Worm (Caenorhabditis elegans) whole organism, late embryonic: ENCODE data around the gene cav-2.

ENCODE experiments used
- C08G9.2 ChIP-seq: sonication (generic microtip); optimal IDR thresholded peaks from 2 replicates; lab custom pipeline; 2016; ENCODE audit warnings: mild to moderate bottlenecking, missing genetic modification characterization, moderate library complexity, missing compliant biosample characterization
- F13H6.1 ChIP-seq: sonication (generic microtip); optimal IDR thresholded peaks from 2 replicates; lab custom pipeline; 2016; ENCODE audit warnings: missing genetic modification characterization, missing compliant biosample characterization
- T23F11.4 ChIP-seq: fragments of 200-800 bp; sonication (Bioruptor generic); optimal IDR thresholded peaks from 2 replicates; lab custom pipeline; 2018; ENCODE audit warnings: mild to moderate bottlenecking, missing genetic modification characterization, missing compliant biosample characterization
- ahr-1 ChIP-seq: sonication (generic microtip); optimal IDR thresholded peaks from 2 replicates; lab custom pipeline; 2016; ENCODE audit warnings: missing genetic modification characterization, missing compliant biosample characterization
- ceh-14 ChIP-seq: sonication (generic microtip); optimal IDR thresholded peaks from 2 replicates; lab custom pipeline; 2016; ENCODE audit warnings: missing genotype, missing genetic modification characterization, missing compliant biosample characterization
- ceh-18 ChIP-seq: sonication (generic microtip); optimal IDR thresholded peaks from 2 replicates; lab custom pipeline; 2016; ENCODE audit warnings: missing genetic modification characterization, missing compliant biosample characterization
- ceh-19 ChIP-seq: fragments of 200-800 bp; sonication (Bioruptor generic); optimal IDR thresholded peaks from 2 replicates; lab custom pipeline; 2018; ENCODE audit warnings: mild to moderate bottlenecking, missing genetic modification characterization, missing compliant biosample characterization
- ceh-2 ChIP-seq: sonication (generic microtip); optimal IDR thresholded peaks from 2 replicates; lab custom pipeline; 2016; ENCODE audit warnings: missing genotype, missing genetic modification characterization, missing compliant biosample characterization
- ceh-24 ChIP-seq: sonication (generic microtip); optimal IDR thresholded peaks from 2 replicates; lab custom pipeline; 2016; ENCODE audit warnings: mild to moderate bottlenecking, missing genetic modification characterization, missing compliant biosample characterization
- ceh-30 ChIP-seq: fragments of 150-350 bp; optimal IDR thresholded peaks from 2 replicates; lab custom pipeline; 2014; ENCODE audit warnings: missing biosample characterization, missing genetic modification characterization
- ceh-31 ChIP-seq: sonication (generic microtip); optimal IDR thresholded peaks from 2 replicates; lab custom pipeline; 2016; ENCODE audit warnings: missing genetic modification characterization, missing compliant biosample characterization
- ceh-34 ChIP-seq: sonication (generic microtip); optimal IDR thresholded peaks from 2 replicates; lab custom pipeline; 2016; ENCODE audit warnings: mild to moderate bottlenecking, missing genetic modification characterization, missing compliant biosample characterization
- ceh-48 ChIP-seq: sonication (generic microtip); optimal IDR thresholded peaks from 2 replicates; lab custom pipeline; 2016; ENCODE audit warnings: missing genetic modification characterization, inconsistent platforms, missing compliant biosample characterization
- ceh-9 ChIP-seq: sonication (generic microtip); optimal IDR thresholded peaks from 2 replicates; lab custom pipeline; 2016; ENCODE audit warnings: mild to moderate bottlenecking, missing genetic modification characterization, inconsistent platforms, missing compliant biosample characterization
- dve-1 ChIP-seq: sonication (generic microtip); optimal IDR thresholded peaks from 2 replicates; lab custom pipeline; 2017; ENCODE audit warnings: antibody characterized with exemption, mild to moderate bottlenecking, missing genetic modification characterization, missing compliant biosample characterization
- elt-2 ChIP-seq: sonication (generic microtip); optimal IDR thresholded peaks from 2 replicates; lab custom pipeline; 2016; ENCODE audit warnings: missing genetic modification reagents, missing genetic modification characterization, missing compliant biosample characterization
- elt-4 ChIP-seq: sonication (generic microtip); optimal IDR thresholded peaks from 2 replicates; lab custom pipeline; 2016; ENCODE audit warnings: missing genetic modification characterization, missing compliant biosample characterization
- ets-4 ChIP-seq: sonication (generic microtip); optimal IDR thresholded peaks from 2 replicates; lab custom pipeline; 2016; ENCODE audit warnings: missing genetic modification characterization, missing compliant biosample characterization
- eyg-1 ChIP-seq: sonication (generic microtip); optimal IDR thresholded peaks from 2 replicates; lab custom pipeline; 2016; ENCODE audit warnings: missing genotype, missing genetic modification characterization, missing compliant biosample characterization
- fax-1 ChIP-seq: sonication (generic microtip); optimal IDR thresholded peaks from 2 replicates; lab custom pipeline; 2016; ENCODE audit warnings: missing genotype, missing genetic modification characterization, missing compliant biosample characterization
- fkh-6 ChIP-seq: sonication (generic microtip); optimal IDR thresholded peaks from 2 replicates; lab custom pipeline; 2016; ENCODE audit warnings: missing genetic modification characterization, missing compliant biosample characterization
- hlh-30 ChIP-seq: sonication (generic microtip); optimal IDR thresholded peaks from 2 replicates; lab custom pipeline; 2017; ENCODE audit warnings: antibody characterized with exemption, missing genetic modification characterization, missing compliant biosample characterization; ENCODE audit not compliant: insufficient read depth
- hlh-8 ChIP-seq: sonication (generic microtip); optimal IDR thresholded peaks from 2 replicates; lab custom pipeline; 2016; ENCODE audit warnings: missing genotype, missing genetic modification characterization, missing compliant biosample characterization
- madf-2 ChIP-seq: sonication (generic microtip); optimal IDR thresholded peaks from 2 replicates; lab custom pipeline; 2017; ENCODE audit warnings: missing genetic modification characterization, missing compliant biosample characterization
- mec-3 ChIP-seq: sonication (generic microtip); optimal IDR thresholded peaks from 2 replicates; lab custom pipeline; 2016; ENCODE audit warnings: borderline replicate concordance, missing genetic modification characterization, missing compliant biosample characterization
- nfya-1 ChIP-seq: sonication (generic microtip); optimal IDR thresholded peaks from 2 replicates; lab custom pipeline; 2017; ENCODE audit warnings: missing genetic modification characterization, mild to moderate bottlenecking, missing compliant biosample characterization, antibody characterized with exemption, moderate library complexity
- nhr-232 ChIP-seq: sonication (generic microtip); optimal IDR thresholded peaks from 2 replicates; lab custom pipeline; 2016; ENCODE audit warnings: missing genetic modification characterization, missing compliant biosample characterization
- odd-2 ChIP-seq: sonication (generic microtip); optimal IDR thresholded peaks from 2 replicates; lab custom pipeline; 2017; ENCODE audit warnings: antibody characterized with exemption, mild to moderate bottlenecking, missing genetic modification characterization, missing compliant biosample characterization
- pat-9 ChIP-seq: fragments of 200-800 bp; sonication (Bioruptor generic); optimal IDR thresholded peaks from 2 replicates; lab custom pipeline; 2018; ENCODE audit warnings: mild to moderate bottlenecking, missing genetic modification characterization, moderate library complexity, missing compliant biosample characterization
- pax-1 ChIP-seq: fragments of 150-350 bp; optimal IDR thresholded peaks from 2 replicates; lab custom pipeline; 2014; ENCODE audit warnings: missing biosample characterization, missing genetic modification characterization
- pha-4 ChIP-seq: fragments of 150-350 bp; optimal IDR thresholded peaks from 2 replicates; lab custom pipeline; 2018; ENCODE audit warnings: missing biosample characterization, missing genetic modification reagents, missing genetic modification characterization
- pqm-1 ChIP-seq: sonication (generic microtip); optimal IDR thresholded peaks from 2 replicates; lab custom pipeline; 2016; ENCODE audit warnings: missing genetic modification characterization, missing compliant biosample characterization
- pros-1 ChIP-seq: fragments of 150-350 bp; optimal IDR thresholded peaks from 2 replicates; lab custom pipeline; 2014; ENCODE audit warnings: missing biosample characterization, missing genetic modification reagents, missing genetic modification characterization
- ref-2 ChIP-seq: sonication (generic microtip); optimal IDR thresholded peaks from 2 replicates; lab custom pipeline; 2016; ENCODE audit warnings: missing genetic modification characterization, missing compliant biosample characterization
- rnt-1 ChIP-seq: sonication (generic microtip); optimal IDR thresholded peaks from 2 replicates; lab custom pipeline; 2016; ENCODE audit warnings: missing genetic modification characterization, missing compliant biosample characterization
- sdc-2 ChIP-seq: sonication (generic microtip); optimal IDR thresholded peaks from 2 replicates; lab custom pipeline; 2016; ENCODE audit warnings: missing genotype, missing genetic modification characterization, missing compliant biosample characterization
- sox-2 ChIP-seq: fragments of 200-800 bp; sonication (Bioruptor generic); IDR thresholded peaks from 2 replicates; pipeline ENCODE4 v1.3.6; 2022; ENCODE audit warnings: missing genetic modification reagents, missing genetic modification characterization, missing compliant biosample characterization
- syd-9 ChIP-seq: sonication (generic microtip); optimal IDR thresholded peaks from 2 replicates; lab custom pipeline; 2016; ENCODE audit warnings: mild to moderate bottlenecking, missing genetic modification characterization, moderate library complexity, missing compliant biosample characterization
- tbx-2 ChIP-seq: sonication (generic microtip); optimal IDR thresholded peaks from 2 replicates; lab custom pipeline; 2016; ENCODE audit warnings: missing genetic modification characterization, missing compliant biosample characterization
- tbx-7 ChIP-seq: sonication (generic microtip); optimal IDR thresholded peaks from 2 replicates; lab custom pipeline; 2016; ENCODE audit warnings: missing genotype, missing genetic modification characterization, missing compliant biosample characterization
- ttx-3 ChIP-seq: sonication (generic microtip); optimal IDR thresholded peaks from 2 replicates; lab custom pipeline; 2016; ENCODE audit warnings: missing genetic modification reagents, missing genetic modification characterization, missing compliant biosample characterization
- unc-42 ChIP-seq: sonication (generic microtip); optimal IDR thresholded peaks from 2 replicates; lab custom pipeline; 2016; ENCODE audit warnings: missing genotype, missing genetic modification characterization, missing compliant biosample characterization
- unc-86 ChIP-seq: sonication (generic microtip); optimal IDR thresholded peaks from 2 replicates; lab custom pipeline; 2016; ENCODE audit warnings: missing genetic modification characterization, missing compliant biosample characterization
- zip-5 ChIP-seq: sonication (generic microtip); optimal IDR thresholded peaks from 2 replicates; lab custom pipeline; 2016; ENCODE audit warnings: missing genetic modification characterization, missing compliant biosample characterization
- ztf-16 ChIP-seq: sonication (generic microtip); optimal IDR thresholded peaks from 2 replicates; lab custom pipeline; 2017; ENCODE audit warnings: missing genetic modification characterization, missing compliant biosample characterization

Gene cav-2

DNA sequence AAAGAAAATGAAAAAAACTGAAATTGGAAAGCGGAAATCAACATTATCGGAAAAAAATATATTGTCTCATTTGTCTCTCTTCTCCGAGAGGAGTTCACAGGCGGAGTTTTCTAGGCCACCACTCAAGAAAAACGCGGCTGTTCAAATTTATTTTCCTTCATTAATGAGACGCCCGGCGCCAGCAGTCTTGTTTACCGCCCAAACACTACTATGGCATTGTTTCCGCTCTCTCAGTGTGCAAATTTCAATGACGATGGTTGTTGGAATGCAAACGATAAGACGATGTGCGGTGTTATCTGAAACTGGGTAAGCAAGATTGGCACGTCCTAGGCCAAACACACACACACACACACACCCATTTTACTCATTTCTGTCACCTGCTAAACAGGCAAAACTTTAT, at the start of gene cav-2:
Gene cav-2, plus strand, starts transcription at position 359 of the 400 bp plus-strand sequence.
- TF ChIP-seq ceh-34 (tag; lab: Kevin White, UChicago) (peak; percentile 46), ceh-48 (tag; lab: Kevin White, UChicago) (peak; percentile 13), zip-5 (peak; percentile 68), pros-1 (tag; lab: Kevin White, UChicago) (no peak), sox-2 (GFP tag; lab: Robert Waterston, UW) (no peak), unc-86 (tag; lab: Kevin White, UChicago) (peak; percentile 12), elt-2 (tag; lab: Kevin White, UChicago) (peak; percentile 81), ceh-31 (peak; percentile 89), ceh-14 (tag; lab: Kevin White, UChicago) (peak; percentile 63), tbx-7 (tag; lab: Kevin White, UChicago) (peak; percentile 86), T23F11.4 (GFP tag; lab: Kevin White, UChicago) (no peak), unc-42 (tag; lab: Kevin White, UChicago) (peak; percentile 72), ceh-18 (peak; percentile 48), ceh-9 (tag; lab: Kevin White, UChicago) (no peak), ceh-2 (tag; lab: Kevin White, UChicago) (peak; percentile 91), ceh-24 (tag; lab: Kevin White, UChicago) (no peak), fkh-6 (tag; lab: Kevin White, UChicago) (peak; percentile 41), pax-1 (no peak), fax-1 (tag; lab: Kevin White, UChicago) (peak; percentile 41), F13H6.1 (tag; lab: Kevin White, UChicago) (peak; percentile 57), syd-9 (tag; lab: Kevin White, UChicago) (no peak), rnt-1 (tag; lab: Kevin White, UChicago) (peak; percentile 65), ref-2 (tag; lab: Kevin White, UChicago) (peak; percentile 82), ttx-3 (tag; lab: Kevin White, UChicago) (no peak), ztf-16 (tag; lab: Kevin White, UChicago) (no peak), hlh-8 (tag; lab: Kevin White, UChicago) (peak; percentile 55), pat-9 (tag; lab: Kevin White, UChicago) (no peak), elt-4 (tag; lab: Kevin White, UChicago) (no peak), C08G9.2 (tag; lab: Kevin White, UChicago) (peak; percentile 97), madf-2 (tag; lab: Kevin White, UChicago) (no peak), nfya-1 (tag; lab: Kevin White, UChicago) (peak; percentile 26), odd-2 (tag; lab: Kevin White, UChicago) (no peak), dve-1 (peak; percentile 1), hlh-30 (tag; lab: Kevin White, UChicago) (no peak), tbx-2 (tag; lab: Kevin White, UChicago) (peak; percentile 66), pqm-1 (tag; lab: Kevin White, UChicago) (peak; percentile 86), ets-4 (tag; lab: Kevin White, UChicago) (peak; percentile 83), mec-3 (tag; lab: Kevin White, UChicago) (peak; percentile 80), eyg-1 (tag; lab: Kevin White, UChicago) (peak; percentile 10)

DNA sequence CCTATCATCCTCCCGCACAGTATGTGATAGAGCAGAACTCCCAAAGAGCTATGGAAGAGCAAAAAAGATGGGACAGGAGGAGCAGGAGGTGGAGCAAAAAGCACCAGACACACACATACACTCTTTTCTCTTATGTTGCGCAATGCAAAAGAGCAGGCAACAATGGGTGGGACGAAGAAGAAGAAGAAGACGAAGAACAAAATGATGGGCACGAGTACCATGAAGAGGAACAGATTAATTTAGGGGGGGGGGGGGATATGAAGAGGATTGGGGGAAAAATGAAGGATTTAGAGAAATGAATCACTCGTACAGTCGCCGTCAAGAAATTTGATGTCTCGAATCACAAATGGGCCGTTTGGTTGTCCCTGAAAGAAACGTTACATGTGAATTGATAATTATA, 45.3 kb upstream of the cav-2 start, which contains the start of gene avr-15:
Gene avr-15, minus strand, starts transcription at position 101 of the 400 bp plus-strand sequence.
- TF ChIP-seq ceh-19 (GFP tag; lab: Kevin White, UChicago) (no peak), madf-2 (tag; lab: Kevin White, UChicago) (no peak), ref-2 (tag; lab: Kevin White, UChicago) (no peak), syd-9 (tag; lab: Kevin White, UChicago) (no peak), pha-4 (no peak), nhr-232 (tag; lab: Kevin White, UChicago) (no peak), ceh-30 (tag; lab: Kevin White, UChicago) (no peak), sdc-2 (tag; lab: Kevin White, UChicago) (no peak), sox-2 (GFP tag; lab: Robert Waterston, UW) (no peak), ahr-1 (tag; lab: Kevin White, UChicago) (no peak)
